Worm (Caenorhabditis elegans) whole organism, L4/young adult: Measurements from ENCODE around the gene dnj-11.
"Not testable (repeated sequence)": the region's sequence is repeated elsewhere in the genome, so short reads cannot be mapped to it uniquely, and the experiment has no call there.

Source experiments
- W03F9.2 ChIP-seq: fragments of 150-350 bp; optimal IDR thresholded peaks from 2 replicates; lab custom pipeline; 2014; ENCODE audit warnings: missing biosample characterization, missing genetic modification characterization
- dao-5 ChIP-seq: sonication (generic microtip); optimal IDR thresholded peaks from 2 replicates; lab custom pipeline; 2016; ENCODE audit warnings: missing genotype, missing genetic modification characterization, moderate library complexity, missing compliant biosample characterization
- him-1 ChIP-seq: sonication (generic microtip); optimal IDR thresholded peaks from 2 replicates; lab custom pipeline; 2016; ENCODE audit warnings: missing genotype, missing genetic modification reagents, missing genetic modification characterization, missing compliant biosample characterization

The dnj-11 gene

DNA sequence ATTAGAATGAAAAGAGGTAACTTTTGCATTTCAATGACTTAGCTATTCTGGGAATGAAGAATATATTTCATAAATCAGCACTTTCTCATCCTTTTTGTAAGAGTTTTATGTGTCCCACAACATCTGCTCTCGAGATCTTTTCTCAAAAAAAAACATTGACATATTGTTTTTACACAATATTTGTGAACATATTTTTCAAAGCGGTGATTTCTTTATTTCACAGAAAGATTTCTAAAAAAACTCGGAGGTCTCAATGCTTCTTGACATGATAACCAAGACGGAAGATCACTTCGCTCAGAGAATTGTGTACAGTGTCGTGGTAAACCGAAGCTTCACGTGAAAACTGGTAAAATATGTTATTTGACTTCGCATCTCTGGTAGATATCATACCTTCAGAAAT lies 10.2 kb downstream of the dnj-11 start, which contains the start of gene F38A5.22:
F38A5.22 (minus strand) TSS at position 29 of the 400 bp plus-strand sequence.
- no peak for TF ChIP-seq W03F9.2 (tag; lab: Kevin White, UChicago)
- no peak for TF ChIP-seq him-1
- no peak for TF ChIP-seq dao-5 (tag; lab: Kevin White, UChicago)

DNA sequence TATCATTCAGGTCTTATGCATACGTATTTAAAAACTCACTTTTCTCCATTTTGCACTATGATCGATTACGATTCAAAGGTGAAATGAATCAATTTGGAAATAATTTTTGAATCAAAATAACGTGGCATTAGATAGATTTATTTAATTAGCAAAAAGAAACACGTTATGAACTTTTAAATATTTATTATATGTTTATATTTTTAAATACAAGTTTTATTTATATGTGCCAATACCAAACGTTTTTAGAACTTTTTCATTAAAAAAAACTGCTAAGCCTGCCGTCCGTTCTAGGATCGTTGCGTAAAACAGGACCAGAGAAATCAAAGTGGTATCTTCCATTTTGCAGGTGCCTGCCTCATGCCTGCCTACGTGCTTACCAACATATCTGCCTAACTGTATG lies 11.6 kb downstream of the dnj-11 start, which contains the start of gene F38A5.6:
F38A5.6 (minus strand) TSS at position 101 of the 400 bp plus-strand sequence.
- TF ChIP-seq him-1 (no peak), dao-5 (tag; lab: Kevin White, UChicago) (no peak), W03F9.2 (tag; lab: Kevin White, UChicago) (no peak)

ce11 chrIV:6597918-6598317 lies 12.2 kb downstream of the dnj-11 start, which contains the start of gene nspb-4:
Gene nspb-4, plus strand, starts transcription at chrIV:6598218.
- TF ChIP-seq W03F9.2 (tag; lab: Kevin White, UChicago); him-1; dao-5 (tag; lab: Kevin White, UChicago): not testable (repeated sequence)

- TF ChIP-seq W03F9.2 (tag; lab: Kevin White, UChicago); him-1; dao-5 (tag; lab: Kevin White, UChicago): not testable (repeated sequence)
Measured at ce11 chrIV:6598740-6599139, 13.1 kb downstream of the dnj-11 start, which contains the start of gene nspb-5. Gene nspb-5, plus strand, starts transcription at chrIV:6599040.

DNA sequence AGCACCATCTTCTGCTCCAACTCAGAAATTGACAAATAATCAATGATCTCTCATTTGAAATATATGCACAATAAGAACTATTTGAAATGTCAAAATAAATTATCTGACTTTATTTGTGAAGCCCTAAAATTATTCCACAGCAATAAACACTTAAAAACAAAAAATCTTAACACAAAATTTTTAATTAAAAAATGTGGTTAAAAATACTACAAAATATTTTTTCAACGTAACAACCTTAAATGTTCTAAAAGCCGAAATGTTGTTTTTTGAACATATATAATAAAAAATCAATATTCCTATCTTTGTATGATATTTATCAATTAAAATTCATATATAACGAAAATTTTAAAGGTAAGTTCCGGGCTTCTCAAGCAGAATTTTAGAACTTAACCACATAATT lies 13.8 kb downstream of the dnj-11 start, which contains the start of gene F38A5.8:
F38A5.8 (plus strand) TSS at position 301 of the 400 bp plus-strand sequence.
- TF ChIP-seq W03F9.2 (tag; lab: Kevin White, UChicago) (no peak), him-1 (no peak), dao-5 (tag; lab: Kevin White, UChicago) (no peak)

ce11 chrIV:6601213-6601724 lies 15.6 kb downstream of the dnj-11 start, which contains the start of gene sup-36:
Gene sup-36, plus strand, starts transcription at chrIV:6601674.
- no peak for TF ChIP-seq W03F9.2 (tag; lab: Kevin White, UChicago)
- no peak for TF ChIP-seq him-1
- no peak for TF ChIP-seq dao-5 (tag; lab: Kevin White, UChicago)

DNA sequence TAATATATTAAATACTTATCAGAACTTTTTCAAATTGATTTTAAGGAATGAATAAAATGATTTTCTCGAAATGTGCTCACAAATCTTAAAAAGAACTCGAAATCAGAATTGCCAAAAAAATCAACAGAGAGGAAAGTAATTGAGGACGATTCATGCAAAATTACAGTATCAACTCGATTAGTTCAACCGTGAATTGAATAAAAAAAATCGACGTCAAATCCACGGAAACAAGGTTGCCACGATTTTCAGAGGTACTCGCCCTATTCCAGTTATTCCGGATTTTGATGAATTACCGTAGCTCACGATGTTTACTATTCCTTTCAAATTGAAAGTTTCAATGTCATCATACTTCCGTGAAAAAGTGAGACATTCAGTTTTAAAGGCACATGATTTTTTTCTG lies 16.7 kb downstream of the dnj-11 start, which contains the start of gene F15B10.3:
F15B10.3 (plus strand) TSS at position 301 of the 400 bp plus-strand sequence.
- TF ChIP-seq W03F9.2 (tag; lab: Kevin White, UChicago) = no peak
- no peak for TF ChIP-seq him-1
- TF ChIP-seq dao-5 (tag; lab: Kevin White, UChicago) = no peak

- no peak for TF ChIP-seq him-1
Measured at ce11 chrIV:6603549-6603948, 17.9 kb downstream of the dnj-11 start.

DNA sequence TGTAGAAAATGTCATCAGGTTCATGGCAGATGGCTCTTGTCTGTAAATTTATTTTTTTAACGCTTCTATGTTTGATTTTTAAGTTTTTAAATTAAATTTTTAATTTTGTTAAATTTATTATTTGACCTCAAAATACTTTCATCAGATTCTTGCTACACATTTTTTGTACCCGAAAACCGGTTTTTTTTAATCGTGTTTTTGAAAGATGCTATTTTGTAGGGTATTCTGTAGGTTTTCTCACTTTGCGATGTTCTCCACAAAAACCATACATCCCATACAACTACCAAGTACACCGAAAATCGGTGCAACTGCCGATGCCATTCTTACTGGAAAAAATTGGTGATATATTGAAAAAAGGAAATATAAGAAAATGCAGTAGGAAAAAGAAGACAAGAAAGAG lies 20.2 kb downstream of the dnj-11 start, which contains the start of gene nstp-2:
nstp-2 (minus strand) TSS at position 326 of the 400 bp plus-strand sequence.
- TF ChIP-seq him-1 = no peak
- TF ChIP-seq dao-5 (tag; lab: Kevin White, UChicago) = no peak
- no peak for TF ChIP-seq W03F9.2 (tag; lab: Kevin White, UChicago)

- TF ChIP-seq dao-5 (tag; lab: Kevin White, UChicago) (no peak), W03F9.2 (tag; lab: Kevin White, UChicago) (no peak), him-1 (no peak)
Measured at ce11 chrIV:6606587-6606986, 20.9 kb downstream of the dnj-11 start.

DNA sequence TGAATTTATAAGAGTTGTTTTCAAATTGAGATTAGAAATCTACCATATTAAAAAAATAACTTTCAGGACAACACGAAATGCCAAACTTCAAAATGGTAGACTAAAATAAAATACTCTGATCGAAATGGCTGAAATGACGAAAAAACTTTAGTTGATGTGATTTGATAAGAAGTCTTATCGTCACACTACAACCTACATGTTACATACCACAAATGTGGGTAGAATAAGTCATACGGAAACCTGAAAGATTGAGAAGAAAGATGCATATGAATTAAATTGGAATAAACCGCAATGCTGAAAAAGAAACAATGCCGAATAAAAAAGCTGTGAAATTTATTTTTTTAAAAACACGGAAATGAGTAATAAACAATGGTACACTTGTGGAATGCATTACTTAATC lies 21.4 kb downstream of the dnj-11 start:
- TF ChIP-seq W03F9.2 (tag; lab: Kevin White, UChicago) = no peak
- TF ChIP-seq dao-5 (tag; lab: Kevin White, UChicago) = no peak
- no peak for TF ChIP-seq him-1

DNA sequence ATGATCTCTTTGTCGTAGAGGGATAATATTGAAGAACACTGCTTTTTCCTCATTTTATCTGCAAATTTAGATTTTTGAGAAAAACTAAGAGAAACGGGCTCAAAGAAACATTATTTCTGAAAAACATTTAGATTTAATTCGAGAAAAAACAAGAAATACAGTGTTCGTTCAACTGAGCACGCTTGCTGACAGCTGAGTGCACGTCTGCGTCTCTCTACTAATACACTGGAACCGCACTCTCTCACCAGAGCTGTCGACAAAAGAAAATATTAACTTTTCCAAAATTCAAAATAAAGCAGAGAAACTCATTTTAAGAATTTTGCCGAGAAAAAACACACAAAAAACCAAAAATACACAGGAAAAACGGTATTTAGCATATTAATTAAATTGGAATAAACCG lies 27.6 kb downstream of the dnj-11 start, which contains the start of gene drh-1:
drh-1 (minus strand) TSS at position 58 of the 400 bp plus-strand sequence.
- no peak for TF ChIP-seq him-1
- peak; percentile 16 for TF ChIP-seq W03F9.2 (tag; lab: Kevin White, UChicago)

DNA sequence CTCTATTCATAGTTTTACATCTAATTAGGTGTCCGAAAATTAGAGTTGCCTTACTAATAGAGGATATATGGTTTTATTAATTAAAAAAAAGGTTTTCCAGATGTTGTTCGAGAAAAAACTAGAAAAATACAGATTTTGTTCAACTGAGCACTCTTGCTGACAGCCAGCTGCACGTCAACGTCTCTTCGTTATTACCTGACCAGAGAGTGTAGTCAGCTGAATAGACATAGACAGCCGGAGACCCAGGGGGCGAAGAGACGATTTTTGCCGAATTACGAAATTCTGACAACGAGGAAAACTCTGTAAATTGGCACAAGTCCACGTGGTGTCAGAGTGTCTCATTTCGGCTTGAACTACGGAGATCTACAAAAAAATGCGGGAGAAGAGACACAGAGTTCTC lies 32.9 kb downstream of the dnj-11 start:
- TF ChIP-seq dao-5 (tag; lab: Kevin White, UChicago) (no peak), him-1 (no peak), W03F9.2 (tag; lab: Kevin White, UChicago) (peak; percentile 37)

ce11 chrIV:6621252-6621651 lies 35.6 kb downstream of the dnj-11 start, which contains the start of gene C01B10.3:
Gene C01B10.3, minus strand, starts transcription at chrIV:6621352.
- no peak for TF ChIP-seq dao-5 (tag; lab: Kevin White, UChicago)
- TF ChIP-seq him-1 = no peak
- no peak for TF ChIP-seq W03F9.2 (tag; lab: Kevin White, UChicago)
